Fruit fly (Drosophila melanogaster) whole organism, embryonic: ENCODE results near the gene ssp3.

Source experiments
- Adf1 ChIP-seq: fragments of 200-800 bp; sonication (Bioruptor generic); IDR thresholded peaks from 2 replicates; pipeline ENCODE4 v1.3.6; 2022; ENCODE audit warnings: missing biosample characterization, missing genetic modification characterization
- Antp ChIP-seq: fragments of 200-800 bp; sonication (Bioruptor generic); optimal IDR thresholded peaks from 3 replicates; lab custom pipeline; 2016; ENCODE audit warnings: missing biosample characterization, missing genetic modification characterization
- B-H1 ChIP-seq: fragments of 200-800 bp; sonication (Bioruptor generic); IDR thresholded peaks from 3 replicates; pipeline ENCODE4 v1.3.6; 2022; ENCODE audit warnings: missing biosample characterization, missing genetic modification characterization
- CG11247 ChIP-seq: fragments of 200-800 bp; sonication (Bioruptor generic); IDR thresholded peaks from 2 replicates; pipeline ENCODE4 v1.3.6; 2022; ENCODE audit warnings: missing biosample characterization, missing genetic modification characterization
- CG11723 ChIP-seq: fragments of 200-800 bp; sonication (Bioruptor generic); optimal IDR thresholded peaks from 2 replicates; lab custom pipeline; 2017; ENCODE audit warnings: missing biosample characterization, mild to moderate bottlenecking, missing genetic modification characterization
- CG12155 ChIP-seq: fragments of 200-800 bp; sonication (Bioruptor generic); optimal IDR thresholded peaks from 3 replicates; lab custom pipeline; 2016; ENCODE audit warnings: missing biosample characterization, missing genetic modification characterization
- CG13123 ChIP-seq: fragments of 200-800 bp; sonication (Bioruptor generic); optimal IDR thresholded peaks from 2 replicates; lab custom pipeline; 2016; ENCODE audit warnings: missing biosample characterization, missing genetic modification characterization
- CG13287 ChIP-seq: fragments of 200-800 bp; sonication (Bioruptor generic); IDR thresholded peaks from 2 replicates; pipeline ENCODE4 v1.3.6; 2022; ENCODE audit warnings: missing biosample characterization, missing genetic modification characterization; ENCODE audit not compliant: partially characterized antibody
- CG14050 ChIP-seq: fragments of 200-800 bp; sonication (Bioruptor generic); IDR thresholded peaks from 3 replicates; pipeline ENCODE4 v1.3.6; 2022; ENCODE audit warnings: missing biosample characterization, missing genetic modification characterization
- CG14710 ChIP-seq: fragments of 200-800 bp; sonication (Bioruptor generic); optimal IDR thresholded peaks from 3 replicates; lab custom pipeline; 2019; ENCODE audit warnings: missing biosample characterization, mild to moderate bottlenecking, missing genetic modification characterization, moderate library complexity
- CG15479 ChIP-seq: fragments of 200-800 bp; sonication (Bioruptor generic); optimal IDR thresholded peaks from 3 replicates; lab custom pipeline; 2019; ENCODE audit warnings: missing biosample characterization, mild to moderate bottlenecking, missing genetic modification characterization, moderate library complexity
- CG2120 ChIP-seq: fragments of 200-800 bp; sonication (Bioruptor generic); optimal IDR thresholded peaks from 3 replicates; lab custom pipeline; 2016; ENCODE audit warnings: missing biosample characterization, missing genetic modification characterization
- CG2202 ChIP-seq: fragments of 200-800 bp; sonication (Bioruptor generic); optimal IDR thresholded peaks from 2 replicates; lab custom pipeline; 2018; ENCODE audit warnings: missing biosample characterization, mild to moderate bottlenecking, missing genetic modification characterization
- CG3281 ChIP-seq: fragments of 200-800 bp; sonication (Bioruptor generic); optimal IDR thresholded peaks from 3 replicates; lab custom pipeline; 2017; ENCODE audit warnings: missing biosample characterization, mild to moderate bottlenecking, missing genetic modification characterization
- CG33557 ChIP-seq: fragments of 200-800 bp; sonication (Bioruptor generic); optimal IDR thresholded peaks from 2 replicates; lab custom pipeline; 2019; ENCODE audit warnings: missing biosample characterization, mild to moderate bottlenecking, missing genetic modification characterization, moderate library complexity
- CG6175 ChIP-seq: fragments of 200-800 bp; sonication (Bioruptor generic); IDR thresholded peaks from 3 replicates; pipeline ENCODE4 v1.3.6; 2022; ENCODE audit warnings: missing biosample characterization, missing genetic modification characterization
- CG7271 ChIP-seq: fragments of 200-800 bp; sonication (Bioruptor generic); optimal IDR thresholded peaks from 2 replicates; lab custom pipeline; 2018; ENCODE audit warnings: missing biosample characterization, mild to moderate bottlenecking, missing genetic modification characterization, moderate library complexity
- D19A ChIP-seq: fragments of 200-800 bp; optimal IDR thresholded peaks from 3 replicates; lab custom pipeline; 2019; ENCODE audit warnings: missing biosample characterization, mild to moderate bottlenecking, missing genetic modification characterization, moderate library complexity
- Ets97D ChIP-seq: fragments of 200-800 bp; sonication (Bioruptor generic); optimal IDR thresholded peaks from 3 replicates; lab custom pipeline; 2016; ENCODE audit warnings: missing biosample characterization, missing genetic modification characterization
- Fer1 ChIP-seq: fragments of 200-800 bp; sonication (Bioruptor generic); optimal IDR thresholded peaks from 2 replicates; lab custom pipeline; 2017; ENCODE audit warnings: missing biosample characterization, mild to moderate bottlenecking, missing genetic modification characterization
- H2.0 ChIP-seq: fragments of 200-800 bp; sonication (Bioruptor generic); IDR thresholded peaks from 2 replicates; pipeline ENCODE4 v1.3.6; 2022; ENCODE audit warnings: missing biosample characterization, missing genetic modification characterization
- Lhr ChIP-seq: fragments of 200-800 bp; sonication (Bioruptor generic); optimal IDR thresholded peaks from 3 replicates; lab custom pipeline; 2017; ENCODE audit warnings: mild to moderate bottlenecking, missing biosample characterization, missing genetic modification reagents, missing genetic modification characterization
- Nf-YA ChIP-seq: fragments of 200-800 bp; sonication (Bioruptor generic); IDR thresholded peaks from 2 replicates; pipeline ENCODE4 v1.3.6; 2022; ENCODE audit warnings: missing biosample characterization, missing genetic modification characterization
- Nf-YC ChIP-seq: fragments of 200-800 bp; optimal IDR thresholded peaks from 3 replicates; lab custom pipeline; 2019; ENCODE audit warnings: missing biosample characterization, mild to moderate bottlenecking, missing genetic modification characterization, moderate library complexity
- Xrp1 ChIP-seq: fragments of 200-800 bp; sonication (Bioruptor generic); IDR thresholded peaks from 2 replicates; pipeline ENCODE4 v1.3.6; 2022; ENCODE audit warnings: missing biosample characterization, missing genetic modification characterization
- abd-A ChIP-seq: fragments of 200-800 bp; sonication (Bioruptor generic); optimal IDR thresholded peaks from 3 replicates; lab custom pipeline; 2019; ENCODE audit warnings: missing biosample characterization, mild to moderate bottlenecking, missing genetic modification characterization, moderate library complexity
- bbx ChIP-seq: fragments of 200-800 bp; sonication (Bioruptor generic); IDR thresholded peaks from 2 replicates; pipeline ENCODE4 v1.3.6; 2022; ENCODE audit warnings: missing biosample characterization, missing genetic modification characterization; ENCODE audit not compliant: partially characterized antibody
- bsh ChIP-seq, 2 experiments: fragments of 200-800 bp; sonication (Bioruptor generic); optimal IDR thresholded peaks; 2 replicates each; lab custom pipeline; 2017 to 2018; ENCODE audit warnings: mild to moderate bottlenecking in 2 of 2, missing biosample characterization in 2 of 2, missing genetic modification characterization in 2 of 2, moderate library complexity in 1 of 2
- dmrt11E ChIP-seq: fragments of 200-800 bp; sonication (Bioruptor generic); optimal IDR thresholded peaks from 3 replicates; lab custom pipeline; 2018; ENCODE audit warnings: missing biosample characterization, mild to moderate bottlenecking, missing genetic modification characterization, moderate library complexity
- en ChIP-seq: fragments of 200-800 bp; sonication (Bioruptor generic); optimal IDR thresholded peaks from 2 replicates; lab custom pipeline; 2016; ENCODE audit warnings: missing biosample characterization, missing genetic modification characterization
- esg ChIP-seq: fragments of 200-800 bp; sonication (Bioruptor generic); conservative IDR thresholded peaks from 2 replicates; pipeline ENCODE4 v1.3.6; 2022; ENCODE audit warnings: missing biosample characterization, missing genetic modification characterization
- fd102C ChIP-seq: fragments of 200-800 bp; sonication (Bioruptor generic); optimal IDR thresholded peaks from 2 replicates; lab custom pipeline; 2018; ENCODE audit warnings: missing biosample characterization, mild to moderate bottlenecking, missing genetic modification characterization, moderate library complexity
- gce ChIP-seq: fragments of 200-800 bp; sonication (Bioruptor generic); IDR thresholded peaks from 3 replicates; pipeline ENCODE4 v1.3.6; 2022; ENCODE audit warnings: missing biosample characterization, missing genetic modification characterization
- gcm ChIP-seq: fragments of 200-800 bp; sonication (Bioruptor generic); optimal IDR thresholded peaks from 2 replicates; lab custom pipeline; 2019; ENCODE audit warnings: missing biosample characterization, mild to moderate bottlenecking, missing genetic modification characterization, moderate library complexity
- grau ChIP-seq: fragments of 200-800 bp; optimal IDR thresholded peaks from 3 replicates; lab custom pipeline; 2019; ENCODE audit warnings: missing biosample characterization, mild to moderate bottlenecking, missing genetic modification characterization, moderate library complexity
- gt ChIP-seq: fragments of 200-800 bp; sonication (Bioruptor generic); IDR thresholded peaks from 2 replicates; pipeline ENCODE4 v1.3.6; 2022; ENCODE audit warnings: missing biosample characterization, missing genetic modification characterization
- hth ChIP-seq: fragments of >200 bp; optimal IDR thresholded peaks from 2 replicates; lab custom pipeline; 2017; ENCODE audit warnings: inconsistent platforms
- insv ChIP-seq, 2 experiments: fragments of 200-800 bp; sonication (Bioruptor generic); optimal IDR thresholded peaks; 3 replicates each; lab custom pipeline; 2016 to 2018; ENCODE audit warnings: missing biosample characterization in 2 of 2, missing genetic modification characterization in 2 of 2
- lola ChIP-seq, 3 experiments: fragments of >200 bp in 2 of 3; fragments of 200-800 bp in 1 of 3; sonication (Bioruptor generic) in 1 of 3; optimal IDR thresholded peaks; 2 replicates each; lab custom pipeline; 2017 to 2019; ENCODE audit warnings: missing biosample characterization in 3 of 3, missing genetic modification characterization in 3 of 3, mild to moderate bottlenecking in 1 of 3, moderate library complexity in 1 of 3
- onecut ChIP-seq: fragments of 200-800 bp; sonication (Bioruptor generic); IDR thresholded peaks from 2 replicates; pipeline ENCODE4 v1.3.6; 2022; ENCODE audit warnings: missing biosample characterization, missing genetic modification characterization
- pan ChIP-seq, 4 experiments: fragments of >200 bp in 3 of 4; fragments of 200-800 bp in 1 of 4; sonication (Bioruptor generic) in 1 of 4; optimal IDR thresholded peaks in 3 of 4; IDR thresholded peaks in 1 of 4; 2 replicates each; pipeline versions ENCODE4 v1.3.6 to Lab custom; 2017 to 2022; ENCODE audit warnings: missing biosample characterization in 2 of 4, missing genetic modification characterization in 2 of 4, mixed read lengths in 1 of 4
- pum ChIP-seq: fragments of 200-800 bp; sonication (Bioruptor generic); optimal IDR thresholded peaks from 2 replicates; lab custom pipeline; 2016; ENCODE audit warnings: missing biosample characterization, missing genetic modification characterization
- rib ChIP-seq: fragments of 200-800 bp; sonication (Bioruptor generic); IDR thresholded peaks from 2 replicates; pipeline ENCODE4 v1.3.6; 2022; ENCODE audit warnings: missing biosample characterization, missing genetic modification characterization
- ro ChIP-seq: fragments of 200-800 bp; sonication (Bioruptor generic); IDR thresholded peaks from 2 replicates; pipeline ENCODE4 v1.3.6; 2022; ENCODE audit warnings: missing biosample characterization, missing genetic modification characterization
- slp2 ChIP-seq: fragments of 200-800 bp; sonication (Bioruptor generic); optimal IDR thresholded peaks from 2 replicates; lab custom pipeline; 2016; ENCODE audit warnings: missing biosample characterization, missing genetic modification characterization
- sr ChIP-seq: fragments of 200-800 bp; sonication (Bioruptor generic); IDR thresholded peaks from 3 replicates; pipeline ENCODE4 v1.3.6; 2022; ENCODE audit warnings: missing biosample characterization, missing genetic modification characterization
- trem ChIP-seq: fragments of 200-800 bp; optimal IDR thresholded peaks from 3 replicates; lab custom pipeline; 2019; ENCODE audit warnings: missing biosample characterization, mild to moderate bottlenecking, missing genetic modification characterization, moderate library complexity
- ttk ChIP-seq: fragments of 200-800 bp; sonication (Bioruptor generic); IDR thresholded peaks from 2 replicates; pipeline ENCODE4 v2.1.2; 2022; ENCODE audit warnings: missing biosample characterization, missing genetic modification characterization
- zen2 ChIP-seq: fragments of 200-800 bp; sonication (Bioruptor generic); IDR thresholded peaks from 3 replicates; pipeline ENCODE4 v1.3.6; 2022; ENCODE audit warnings: missing biosample characterization, missing genetic modification characterization; ENCODE audit not compliant: partially characterized antibody
- zfh1 ChIP-seq: fragments of 200-800 bp; sonication (Bioruptor generic); IDR thresholded peaks from 3 replicates; pipeline ENCODE4 v1.3.6; 2022; ENCODE audit warnings: missing biosample characterization, missing genetic modification characterization

ssp3 gene

DNA sequence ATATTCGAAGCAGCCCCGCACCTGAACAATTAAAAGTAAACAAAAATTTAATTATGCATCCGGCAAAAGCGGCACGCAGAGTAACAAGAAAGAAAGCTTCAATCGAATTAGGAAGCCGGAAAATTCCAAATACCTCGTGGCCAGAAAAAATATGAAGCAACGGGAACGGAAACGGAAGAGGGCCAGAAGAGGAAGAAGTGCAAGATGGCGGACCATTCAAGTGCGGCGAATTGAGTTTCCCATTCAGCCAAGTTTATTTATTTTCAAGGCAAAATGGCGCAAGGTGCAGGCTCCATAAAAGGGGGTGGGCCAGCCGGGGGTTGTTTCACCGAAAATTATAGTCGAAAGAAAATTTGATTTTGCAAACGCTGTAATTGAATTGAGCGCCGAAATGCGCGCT, 9.2 kb downstream of the ssp3 start (continued):
- TF ChIP-seq Xrp1 (GFP tag; lab: Robert Waterston, UW) (no peak), gt (GFP tag; lab: Robert Waterston, UW) (no peak), pum (GFP tag; lab: Kevin White, UChicago) (no peak), CG14050 (no peak), lola (GFP tag; optimal IDR thresholded peaks at IDR 0.05; lab: Kevin White, UChicago) (no peak), grau (tag; lab: Kevin White, UChicago) (no peak), gcm (GFP tag; lab: Kevin White, UChicago) (no peak), CG13123 (GFP tag; lab: Kevin White, UChicago) (no peak), ro (GFP tag; lab: Robert Waterston, UW) (no peak), CG6175 (GFP tag; lab: Robert Waterston, UW) (no peak), Fer1 (GFP tag; lab: Kevin White, UChicago) (no peak), CG2120 (no peak), CG11723 (peak; percentile 0), slp2 (no peak), trem (tag; lab: Kevin White, UChicago) (peak; percentile 6), zen2 (GFP tag; lab: Robert Waterston, UW) (no peak), Nf-YA (GFP tag; lab: Robert Waterston, UW) (0 out of 2 replicates have a peak, but pooled peaks have one; percentile 20), abd-A (tag; lab: Kevin White, UChicago) (no peak), Nf-YC (tag; lab: Kevin White, UChicago) (peak; percentile 9), bsh (GFP tag; optimal IDR thresholded peaks at IDR 0.05; lab: Kevin White, UChicago) (peak in 1 of 2 experiments; percentile 6), insv (GFP tag; optimal IDR thresholded peaks at IDR 0.05; lab: Kevin White, UChicago) (peak in 1 of 2 experiments; percentile 3), CG15479 (GFP tag; lab: Kevin White, UChicago) (peak; percentile 22), gce (GFP tag; lab: Robert Waterston, UW) (0 out of 3 replicates have a peak, but pooled peaks have one; percentile 28), sr (no peak), hth (lab: Kevin White, UChicago) (no peak), Lhr (GFP tag; lab: Kevin White, UChicago) (no peak), Ets97D (peak; percentile 76), CG2202 (tag; lab: Kevin White, UChicago) (no peak), CG7271 (tag; lab: Kevin White, UChicago) (peak; percentile 82), CG13287 (GFP tag; lab: Robert Waterston, UW) (no peak), fd102C (GFP tag; lab: Kevin White, UChicago) (peak; percentile 59), CG14710 (tag; lab: Kevin White, UChicago) (peak; percentile 36), bbx (GFP tag; lab: Robert Waterston, UW) (no peak), esg (GFP tag; lab: Robert Waterston, UW) (no peak), CG3281 (GFP tag; lab: Kevin White, UChicago) (no peak), CG11247 (GFP tag; lab: Robert Waterston, UW) (no peak), rib (GFP tag; lab: Robert Waterston, UW) (no peak), CG12155 (GFP tag; lab: Kevin White, UChicago) (no peak), dmrt11E (peak; percentile 23), Antp (GFP tag; lab: Kevin White, UChicago) (no peak), B-H1 (no peak), en (no peak), CG33557 (GFP tag; lab: Kevin White, UChicago) (peak; percentile 59), D19A (tag; lab: Kevin White, UChicago) (no peak), onecut (GFP tag; lab: Robert Waterston, UW) (peak; percentile 18; the same call in 1 of the 2 replicates), Adf1 (GFP tag; lab: Robert Waterston, UW) (no peak), ttk (0 out of 2 replicates have a peak, but pooled peaks have one; percentile 17), H2.0 (GFP tag; lab: Robert Waterston, UW) (no peak), zfh1 (GFP tag; lab: Robert Waterston, UW) (0 out of 3 replicates have a peak, but pooled peaks have one; percentile 27), pan (optimal IDR thresholded peaks at IDR 0.05; lab: Kevin White, UChicago) (no peak), pan (GFP tag; optimal IDR thresholded peaks at IDR 0.05 in 1 of 2, IDR thresholded peaks at IDR 0.05 in 1 of 2) (peak in 1 of 2 experiments; percentile 13)
